Fruit fly (Drosophila melanogaster): ENCODE data around the gene CG42798.

- TF ChIP-seq CG8119 (GFP tag; IDR thresholded peaks at IDR 0.05) (no peak), salr (GFP tag; optimal IDR thresholded peaks at IDR 0.05) (no peak), Lpt (GFP tag; optimal IDR thresholded peaks at IDR 0.05) (no peak), OdsH (GFP tag; optimal IDR thresholded peaks at IDR 0.05) (no peak), cyc (GFP tag; optimal IDR thresholded peaks at IDR 0.05) (no peak), Blimp-1 (GFP tag; optimal IDR thresholded peaks at IDR 0.05) (no peak), net (GFP tag; optimal IDR thresholded peaks at IDR 0.05) (no peak), Sox102F (GFP tag; optimal IDR thresholded peaks at IDR 0.05) (no peak), CG32006 (GFP tag; optimal IDR thresholded peaks at IDR 0.05) (no peak), ss (GFP tag; optimal IDR thresholded peaks at IDR 0.05) (no peak), CG7368 (GFP tag; optimal IDR thresholded peaks at IDR 0.05) (no peak), fd59A (GFP tag; optimal IDR thresholded peaks at IDR 0.05) (no peak), CG8632 (GFP tag; optimal IDR thresholded peaks at IDR 0.05) (no peak)
These were observed 34.1 kb downstream of the CG42798 start, which contains the start of gene CG14331 for dm6 chr3R:17440628-17441027.
